Worm (Caenorhabditis elegans): Measurements from ENCODE around the gene F37B12.3.

The F37B12.3 gene

DNA sequence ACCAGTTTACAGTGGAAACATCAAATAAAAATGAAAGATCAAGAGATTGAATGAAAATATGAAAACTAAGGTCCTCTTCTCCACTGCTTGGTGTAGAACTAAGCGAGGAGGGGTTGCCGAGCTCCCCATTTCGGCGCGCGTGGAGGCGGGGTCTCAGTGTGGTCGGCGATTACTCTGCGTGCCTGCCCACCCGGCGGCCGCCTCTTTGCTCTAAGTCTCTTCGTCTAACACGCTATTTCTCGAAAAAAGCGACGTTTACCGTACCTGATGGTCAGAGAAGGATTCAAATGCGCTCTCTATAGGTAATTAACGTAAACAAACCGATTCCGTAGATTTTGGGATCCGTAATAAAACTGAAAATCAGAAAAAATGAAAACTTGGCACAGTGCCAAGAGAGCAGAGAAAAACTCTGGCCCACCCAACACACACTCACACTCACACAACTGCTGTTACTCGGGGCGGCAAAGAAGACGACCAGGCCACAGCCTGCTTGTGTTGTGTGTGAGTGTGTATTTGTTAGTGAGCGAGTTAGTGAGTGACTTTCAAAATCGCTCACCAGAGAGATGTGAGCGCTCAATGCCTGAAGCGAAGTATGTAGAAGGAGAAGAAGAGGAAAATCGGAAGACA lies 20.5 kb upstream of the F37B12.3 start (continued):
- TF ChIP-seq F55B11.4 (tag; optimal IDR thresholded peaks at IDR 0.05; ENCODE audit: borderline replicate concordance, insufficient read depth) (no peak), him-1 (tag; optimal IDR thresholded peaks at IDR 0.05) (no peak), bed-2 (GFP tag; IDR thresholded peaks at IDR 0.05) (no peak), zfh-2 (GFP tag; conservative IDR thresholded peaks at IDR 0.05) (peak; percentile 92), ztf-28 (GFP tag; IDR thresholded peaks at IDR 0.05) (no peak), ztf-3 (GFP tag; optimal IDR thresholded peaks at IDR 0.05) (no peak), chd-7 (tag; optimal IDR thresholded peaks at IDR 0.05) (peak; percentile 20), ztf-26 (tag; optimal IDR thresholded peaks at IDR 0.05) (no peak), hmg-20 (GFP tag; IDR thresholded peaks at IDR 0.05) (no peak), lin-40 (tag; optimal IDR thresholded peaks at IDR 0.05) (peak; percentile 56), egrh-3 (GFP tag; IDR thresholded peaks at IDR 0.05) (peak; percentile 56; the same call in 1 of the 2 replicates), rcor-1 (GFP tag; IDR thresholded peaks at IDR 0.05) (peak; percentile 31; the same call in 1 of the 2 replicates), F52B5.7 (tag; optimal IDR thresholded peaks at IDR 0.05) (no peak), lin-26 (GFP tag; IDR thresholded peaks at IDR 0.05) (peak; percentile 71; the same call in 1 of the 2 replicates), K12H6.12 (tag; optimal IDR thresholded peaks at IDR 0.05) (peak; percentile 75), F33H1.4 (GFP tag; IDR thresholded peaks at IDR 0.05) (0 out of 2 replicates have a peak, but pooled peaks have one; percentile 18), nfya-1 (tag; optimal IDR thresholded peaks at IDR 0.05; ENCODE audit: borderline replicate concordance, insufficient read depth) (no peak), ceh-40 (GFP tag; IDR thresholded peaks at IDR 0.05) (no peak), rec-8 (tag; optimal IDR thresholded peaks at IDR 0.05) (no peak), zim-3 (tag; optimal IDR thresholded peaks at IDR 0.05) (no peak), efl-1 (GFP tag; optimal IDR thresholded peaks at IDR 0.05) (no peak), tlf-1 (GFP tag; optimal IDR thresholded peaks at IDR 0.05) (peak; percentile 6), nhr-179 (tag; optimal IDR thresholded peaks at IDR 0.05) (no peak), attf-5 (GFP tag; optimal IDR thresholded peaks at IDR 0.05) (peak; percentile 76), T26A5.8 (tag; optimal IDR thresholded peaks at IDR 0.05) (no peak), egl-18 (GFP tag; IDR thresholded peaks at IDR 0.05) (no peak), sptf-2 (GFP tag; optimal IDR thresholded peaks at IDR 0.05) (no peak), let-607 (tag; optimal IDR thresholded peaks at IDR 0.05) (no peak), T07F8.4 (tag; optimal IDR thresholded peaks at IDR 0.05) (no peak), ztf-18 (tag; optimal IDR thresholded peaks at IDR 0.05) (peak; percentile 33), aptf-2 (GFP tag; conservative IDR thresholded peaks at IDR 0.05) (no peak)

DNA sequence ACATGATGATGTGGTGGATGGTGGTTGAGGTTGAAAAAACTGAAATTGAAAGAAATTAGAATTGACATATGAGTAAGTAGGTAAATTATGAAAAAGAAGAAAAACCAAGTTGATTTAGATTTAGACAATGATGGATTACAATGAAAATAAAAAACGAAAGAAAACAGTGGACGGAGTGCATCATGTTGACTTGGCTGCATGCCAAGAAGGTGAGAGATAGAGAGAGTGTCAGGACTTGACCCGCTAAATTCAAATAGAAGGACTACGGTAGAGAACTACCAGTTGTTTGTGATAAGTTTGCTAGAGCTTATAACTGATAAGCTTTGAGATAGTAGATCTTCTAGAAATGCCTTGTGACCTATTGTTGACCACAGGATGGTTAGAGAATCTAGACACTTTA lies 19.9 kb upstream of the F37B12.3 start, which contains the start of gene T24B8.3:
T24B8.3 (minus strand) TSS at position 39 of the 400 bp plus-strand sequence.
- TF ChIP-seq let-607 (tag; optimal IDR thresholded peaks at IDR 0.05): no peak

DNA sequence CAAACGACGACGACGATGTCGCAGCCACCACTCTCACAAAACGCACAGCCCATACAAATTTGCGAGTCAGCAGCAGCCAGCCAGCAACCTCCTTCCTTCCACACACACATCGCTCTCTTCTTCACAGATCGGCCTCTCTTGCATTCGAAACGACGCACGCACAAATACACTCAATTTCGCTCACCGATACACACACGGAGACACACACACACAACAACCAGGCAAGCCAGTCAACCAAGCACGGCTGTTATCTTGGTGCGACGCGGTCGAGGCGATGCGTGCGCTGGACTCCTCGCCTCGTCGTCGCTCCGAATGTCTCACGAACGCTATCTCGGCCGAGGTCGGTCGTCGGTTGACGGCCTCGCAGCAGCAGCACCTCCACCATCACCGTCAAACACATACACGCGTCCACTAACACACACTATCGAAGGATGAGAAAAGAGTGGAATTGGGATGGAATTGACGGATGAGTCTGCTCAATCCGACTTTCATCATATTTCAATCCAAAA lies 19.2 kb upstream of the F37B12.3 start:
- TF ChIP-seq nhr-179 (tag; optimal IDR thresholded peaks at IDR 0.05): no peak
- no peak for TF ChIP-seq F55B11.4 (tag; optimal IDR thresholded peaks at IDR 0.05; ENCODE audit: borderline replicate concordance, insufficient read depth)
- TF ChIP-seq cebp-1 (GFP tag; IDR thresholded peaks at IDR 0.05): peak; percentile 73; the same call in 1 of the 2 replicates
- peak; percentile 85 for TF ChIP-seq cebp-1 (tag; optimal IDR thresholded peaks at IDR 0.05)
- TF ChIP-seq ceh-40 (GFP tag; IDR thresholded peaks at IDR 0.05): no peak
- TF ChIP-seq lin-35 (GFP tag; optimal IDR thresholded peaks at IDR 0.05): peak in 1 of 3 experiments; percentile 24
- no peak for TF ChIP-seq snpc-3.4 (tag; optimal IDR thresholded peaks at IDR 0.05)
- TF ChIP-seq pha-4 (tag; optimal IDR thresholded peaks at IDR 0.05): no peak
- TF ChIP-seq hlh-26 (GFP tag; conservative IDR thresholded peaks at IDR 0.05): no peak
- peak; percentile 34 for TF ChIP-seq gei-17 (GFP tag; optimal IDR thresholded peaks at IDR 0.05)
- TF ChIP-seq egl-44 (GFP tag; IDR thresholded peaks at IDR 0.05): 0 out of 2 replicates have a peak, but pooled peaks have one; percentile 45
- TF ChIP-seq hrde-1 (tag; optimal IDR thresholded peaks at IDR 0.05; ENCODE audit: borderline replicate concordance): no peak
- TF ChIP-seq lin-26 (GFP tag; IDR thresholded peaks at IDR 0.05): no peak
- peak; percentile 75 for TF ChIP-seq somi-1 (GFP tag; optimal IDR thresholded peaks at IDR 0.05)
- peak; percentile 84 for TF ChIP-seq madf-3 (GFP tag; IDR thresholded peaks at IDR 0.05)
- no peak for TF ChIP-seq Y79H2A.3 (GFP tag; conservative IDR thresholded peaks at IDR 0.05)
- TF ChIP-seq lir-1 (GFP tag; conservative IDR thresholded peaks at IDR 0.05): peak; percentile 96
